Fruit fly (Drosophila melanogaster) whole organism, embryonic: ENCODE data around the gene CG1738.

ENCODE experiments used
- B-H2 ChIP-seq: fragments of 200-800 bp; sonication (Bioruptor generic); optimal IDR thresholded peaks from 2 replicates; lab custom pipeline; 2018; ENCODE audit warnings: missing biosample characterization, mild to moderate bottlenecking, missing genetic modification characterization
- CG11695 ChIP-seq: fragments of 200-800 bp; sonication (Bioruptor generic); IDR thresholded peaks from 3 replicates; pipeline ENCODE4 v1.3.6; 2022; ENCODE audit warnings: missing biosample characterization, missing genetic modification characterization
- CG12659 ChIP-seq: fragments of 200-800 bp; sonication (Bioruptor generic); optimal IDR thresholded peaks from 3 replicates; lab custom pipeline; 2017; ENCODE audit warnings: mild to moderate bottlenecking, missing biosample characterization, missing genetic modification reagents, missing genetic modification characterization
- CG13123 ChIP-seq: fragments of 200-800 bp; sonication (Bioruptor generic); optimal IDR thresholded peaks from 2 replicates; lab custom pipeline; 2016; ENCODE audit warnings: missing biosample characterization, missing genetic modification characterization
- CG13287 ChIP-seq: fragments of 200-800 bp; sonication (Bioruptor generic); IDR thresholded peaks from 2 replicates; pipeline ENCODE4 v1.3.6; 2022; ENCODE audit warnings: missing biosample characterization, missing genetic modification characterization; ENCODE audit not compliant: partially characterized antibody
- CG13775 ChIP-seq: fragments of 200-800 bp; sonication (Bioruptor generic); optimal IDR thresholded peaks from 3 replicates; lab custom pipeline; 2017; ENCODE audit warnings: missing biosample characterization, mild to moderate bottlenecking, missing genetic modification characterization
- CG14050 ChIP-seq: fragments of 200-800 bp; sonication (Bioruptor generic); IDR thresholded peaks from 3 replicates; pipeline ENCODE4 v1.3.6; 2022; ENCODE audit warnings: missing biosample characterization, missing genetic modification characterization
- CG15011 ChIP-seq: fragments of 200-800 bp; sonication (Bioruptor generic); optimal IDR thresholded peaks from 3 replicates; lab custom pipeline; 2018; ENCODE audit warnings: missing biosample characterization, mild to moderate bottlenecking, missing genetic modification characterization
- CG15269 ChIP-seq: fragments of 200-800 bp; sonication (Bioruptor generic); optimal IDR thresholded peaks from 2 replicates; lab custom pipeline; 2018; ENCODE audit warnings: missing biosample characterization, mild to moderate bottlenecking, missing genetic modification characterization, moderate library complexity
- CG15479 ChIP-seq: fragments of 200-800 bp; sonication (Bioruptor generic); optimal IDR thresholded peaks from 3 replicates; lab custom pipeline; 2019; ENCODE audit warnings: missing biosample characterization, mild to moderate bottlenecking, missing genetic modification characterization, moderate library complexity
- CG15696 ChIP-seq: fragments of 200-800 bp; sonication (Bioruptor generic); optimal IDR thresholded peaks from 2 replicates; lab custom pipeline; 2019; ENCODE audit warnings: missing biosample characterization, mild to moderate bottlenecking, missing genetic modification characterization, moderate library complexity
- CG17385 ChIP-seq: fragments of 200-800 bp; sonication (Bioruptor generic); optimal IDR thresholded peaks from 3 replicates; lab custom pipeline; 2018; ENCODE audit warnings: missing biosample characterization, mild to moderate bottlenecking, missing genetic modification characterization
- CG2129 ChIP-seq: fragments of 200-800 bp; sonication (Bioruptor generic); IDR thresholded peaks from 2 replicates; pipeline ENCODE4 v1.3.6; 2022; ENCODE audit warnings: missing biosample characterization, missing genetic modification characterization; ENCODE audit not compliant: partially characterized antibody
- CG34224 ChIP-seq: fragments of 200-800 bp; sonication (Bioruptor generic); IDR thresholded peaks from 3 replicates; pipeline ENCODE4 v1.3.6; 2022; ENCODE audit warnings: missing biosample characterization, missing genetic modification characterization; ENCODE audit not compliant: partially characterized antibody
- CG4424 ChIP-seq: fragments of 200-800 bp; sonication (Bioruptor generic); optimal IDR thresholded peaks from 3 replicates; lab custom pipeline; 2016; ENCODE audit warnings: missing biosample characterization, missing genetic modification characterization
- CG4707 ChIP-seq: fragments of 200-800 bp; sonication (Bioruptor generic); optimal IDR thresholded peaks from 2 replicates; lab custom pipeline; 2018; ENCODE audit warnings: missing biosample characterization, mild to moderate bottlenecking, missing genetic modification characterization, moderate library complexity
- CG5245 ChIP-seq: fragments of 200-800 bp; sonication (Bioruptor generic); optimal IDR thresholded peaks from 3 replicates; lab custom pipeline; 2016; ENCODE audit warnings: missing biosample characterization, missing genetic modification characterization
- CG6791 ChIP-seq: fragments of 200-800 bp; sonication (Bioruptor generic); IDR thresholded peaks from 3 replicates; pipeline ENCODE4 v1.3.6; 2022; ENCODE audit warnings: missing biosample characterization, missing genetic modification characterization; ENCODE audit not compliant: partially characterized antibody
- CG7556 ChIP-seq: fragments of 200-800 bp; sonication (Bioruptor generic); optimal IDR thresholded peaks from 2 replicates; lab custom pipeline; 2017; ENCODE audit warnings: missing biosample characterization, mild to moderate bottlenecking, missing genetic modification characterization
- CG7745 ChIP-seq: fragments of 200-800 bp; sonication (Bioruptor generic); optimal IDR thresholded peaks from 2 replicates; lab custom pipeline; 2018; ENCODE audit warnings: missing biosample characterization, mild to moderate bottlenecking, missing genetic modification characterization, moderate library complexity
- CG7928 ChIP-seq: fragments of 200-800 bp; sonication (Bioruptor generic); optimal IDR thresholded peaks from 2 replicates; lab custom pipeline; 2017; ENCODE audit warnings: missing biosample characterization, mild to moderate bottlenecking, missing genetic modification characterization
- Gsc ChIP-seq: fragments of 200-800 bp; sonication (Bioruptor generic); IDR thresholded peaks from 2 replicates; pipeline ENCODE4 v1.3.6; 2022; ENCODE audit warnings: missing biosample characterization, missing genetic modification characterization
- Hey ChIP-seq: fragments of 200-800 bp; sonication (Bioruptor generic); optimal IDR thresholded peaks from 3 replicates; lab custom pipeline; 2018; ENCODE audit warnings: missing biosample characterization, mild to moderate bottlenecking, missing genetic modification characterization
- HmgZ ChIP-seq: fragments of 200-800 bp; sonication (Bioruptor generic); optimal IDR thresholded peaks from 2 replicates; lab custom pipeline; 2018; ENCODE audit warnings: missing biosample characterization, mild to moderate bottlenecking, missing genetic modification characterization
- Mad ChIP-seq: fragments of 200-800 bp; sonication (Bioruptor generic); optimal IDR thresholded peaks from 2 replicates; lab custom pipeline; 2016; ENCODE audit warnings: missing biosample characterization, missing genetic modification characterization
- NK7.1 ChIP-seq: fragments of 200-800 bp; sonication (Bioruptor generic); optimal IDR thresholded peaks from 3 replicates; lab custom pipeline; 2016; ENCODE audit warnings: missing biosample characterization, missing genetic modification characterization
- Neu2 ChIP-seq: fragments of 200-800 bp; sonication (Bioruptor generic); optimal IDR thresholded peaks from 3 replicates; lab custom pipeline; 2016; ENCODE audit warnings: missing biosample characterization, missing genetic modification characterization, borderline replicate concordance
- Nf-YA ChIP-seq: fragments of 200-800 bp; sonication (Bioruptor generic); IDR thresholded peaks from 2 replicates; pipeline ENCODE4 v1.3.6; 2022; ENCODE audit warnings: missing biosample characterization, missing genetic modification characterization
- Oli ChIP-seq: fragments of 200-800 bp; sonication (Bioruptor generic); optimal IDR thresholded peaks from 2 replicates; lab custom pipeline; 2018; ENCODE audit warnings: missing biosample characterization, mild to moderate bottlenecking, missing genetic modification characterization, moderate library complexity
- Six4 ChIP-seq: fragments of 200-800 bp; sonication (Bioruptor generic); optimal IDR thresholded peaks from 2 replicates; lab custom pipeline; 2016; ENCODE audit warnings: missing biosample characterization, missing genetic modification characterization
- ab ChIP-seq: fragments of 200-800 bp; sonication (Bioruptor generic); optimal IDR thresholded peaks from 2 replicates; lab custom pipeline; 2016; ENCODE audit warnings: missing biosample characterization, missing genetic modification characterization
- abd-A ChIP-seq: fragments of 200-800 bp; sonication (Bioruptor generic); optimal IDR thresholded peaks from 3 replicates; lab custom pipeline; 2019; ENCODE audit warnings: missing biosample characterization, mild to moderate bottlenecking, missing genetic modification characterization, moderate library complexity
- aop ChIP-seq: fragments of 200-800 bp; sonication (Bioruptor generic); IDR thresholded peaks from 2 replicates; pipeline ENCODE4 v1.3.6; 2022; ENCODE audit warnings: missing biosample characterization, missing genetic modification characterization
- ara ChIP-seq: fragments of 200-800 bp; sonication (Bioruptor generic); IDR thresholded peaks from 2 replicates; pipeline ENCODE4 v1.3.6; 2022; ENCODE audit warnings: missing biosample characterization, missing genetic modification characterization
- bowl ChIP-seq: fragments of 200-800 bp; sonication (Bioruptor generic); IDR thresholded peaks from 2 replicates; pipeline ENCODE4 v1.3.6; 2022; ENCODE audit warnings: missing biosample characterization, missing genetic modification characterization
- disco-r ChIP-seq: fragments of 200-800 bp; sonication (Bioruptor generic); optimal IDR thresholded peaks from 2 replicates; lab custom pipeline; 2016; ENCODE audit warnings: missing biosample characterization, missing genetic modification characterization
- dmrt99B ChIP-seq: fragments of 200-800 bp; sonication (Bioruptor generic); optimal IDR thresholded peaks from 2 replicates; lab custom pipeline; 2018; ENCODE audit warnings: missing biosample characterization, mild to moderate bottlenecking, missing genetic modification characterization, moderate library complexity
- eve ChIP-seq, 2 experiments: fragments of >200 bp; optimal IDR thresholded peaks; 2 replicates each; lab custom pipeline; 2017; ENCODE audit warnings: missing biosample characterization in 2 of 2, missing genetic modification characterization in 2 of 2
- fd102C ChIP-seq: fragments of 200-800 bp; sonication (Bioruptor generic); optimal IDR thresholded peaks from 2 replicates; lab custom pipeline; 2018; ENCODE audit warnings: missing biosample characterization, mild to moderate bottlenecking, missing genetic modification characterization, moderate library complexity
- fd3F ChIP-seq: fragments of 200-800 bp; sonication (Bioruptor generic); optimal IDR thresholded peaks from 2 replicates; lab custom pipeline; 2018; ENCODE audit warnings: missing biosample characterization, mild to moderate bottlenecking, missing genetic modification characterization, moderate library complexity
- grn ChIP-seq: fragments of 200-800 bp; sonication (Bioruptor generic); optimal IDR thresholded peaks from 3 replicates; lab custom pipeline; 2017; ENCODE audit warnings: missing biosample characterization, missing genetic modification characterization
- hbn ChIP-seq: fragments of 200-800 bp; sonication (Bioruptor generic); IDR thresholded peaks from 2 replicates; pipeline ENCODE4 v1.3.6; 2022; ENCODE audit warnings: missing biosample characterization, missing genetic modification characterization; ENCODE audit not compliant: partially characterized antibody
- jigr1 ChIP-seq: fragments of 200-800 bp; sonication (Bioruptor generic); IDR thresholded peaks from 3 replicates; pipeline ENCODE4 v1.3.6; 2022; ENCODE audit warnings: missing biosample characterization, missing genetic modification characterization
- lola ChIP-seq, 3 experiments: fragments of >200 bp in 2 of 3; fragments of 200-800 bp in 1 of 3; sonication (Bioruptor generic) in 1 of 3; optimal IDR thresholded peaks; 2 replicates each; lab custom pipeline; 2017 to 2019; ENCODE audit warnings: missing biosample characterization in 3 of 3, missing genetic modification characterization in 3 of 3, mild to moderate bottlenecking in 1 of 3, moderate library complexity in 1 of 3
- sens ChIP-seq: fragments of 200-800 bp; sonication (Bioruptor generic); peaks from one replicate; lab custom pipeline; 2016; ENCODE audit warnings: missing biosample characterization, missing genetic modification characterization
- sr ChIP-seq: fragments of 200-800 bp; sonication (Bioruptor generic); IDR thresholded peaks from 3 replicates; pipeline ENCODE4 v1.3.6; 2022; ENCODE audit warnings: missing biosample characterization, missing genetic modification characterization
- trh ChIP-seq: fragments of 200-800 bp; sonication (Bioruptor generic); optimal IDR thresholded peaks from 2 replicates; lab custom pipeline; 2016; ENCODE audit warnings: missing biosample characterization, missing genetic modification characterization
- unc-4 ChIP-seq: fragments of 200-800 bp; sonication (Bioruptor generic); IDR thresholded peaks from 2 replicates; pipeline ENCODE4 v1.3.6; 2022; ENCODE audit warnings: missing biosample characterization, missing genetic modification characterization; ENCODE audit not compliant: partially characterized antibody
- yki ChIP-seq: fragments of >200 bp; optimal IDR thresholded peaks from 3 replicates; lab custom pipeline; 2018

The CG1738 gene

DNA sequence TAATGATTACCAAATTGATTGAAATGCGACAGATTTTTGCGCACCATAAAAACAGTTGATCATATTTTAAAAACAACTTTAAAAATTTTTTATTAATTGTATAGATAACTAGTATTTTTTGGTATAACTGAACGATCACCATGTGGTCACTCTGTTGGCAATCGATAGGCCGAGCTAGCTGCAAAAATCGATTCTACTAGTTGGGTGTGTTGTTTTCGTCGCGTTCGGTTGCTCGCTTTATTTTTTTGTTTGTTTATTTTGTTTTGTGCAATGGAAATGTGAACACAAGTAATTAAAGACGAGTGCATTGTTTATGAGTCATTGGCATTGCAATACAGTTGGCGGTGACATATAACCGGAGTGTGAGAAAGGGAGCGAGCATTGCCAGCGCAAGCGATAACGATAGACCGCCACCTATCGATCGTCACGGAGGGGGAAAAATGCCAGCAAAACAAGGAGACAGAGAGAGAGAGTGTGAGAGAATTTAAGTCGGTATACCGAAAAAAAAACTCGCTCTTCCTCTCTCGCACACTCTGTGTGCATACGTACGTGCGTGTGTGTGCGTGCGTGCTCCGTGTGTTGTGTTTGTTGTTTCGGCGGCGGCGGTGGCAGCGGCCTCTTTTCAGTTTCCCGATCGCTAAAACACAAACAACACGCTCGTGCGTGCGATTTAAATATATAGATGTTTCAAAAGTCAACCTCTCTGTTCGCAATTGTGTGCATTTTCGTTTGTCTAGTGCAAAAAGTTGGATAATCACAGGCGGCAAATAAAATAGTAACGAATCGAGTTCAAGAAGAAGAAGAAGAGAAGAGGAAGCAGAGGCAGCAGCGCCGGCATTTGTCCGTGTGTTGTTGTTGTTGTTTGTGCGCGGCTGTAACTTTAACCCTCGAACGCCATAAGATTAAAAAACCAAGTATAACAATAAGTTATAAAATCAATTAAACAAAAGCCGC lies 40.9 kb downstream of the CG1738 start (continued):
- TF ChIP-seq abd-A (tag; lab: Kevin White, UChicago) (no peak), Neu2 (GFP tag; lab: Kevin White, UChicago) (no peak), CG4707 (GFP tag; lab: Kevin White, UChicago) (no peak), CG13775 (GFP tag; lab: Kevin White, UChicago) (no peak), Nf-YA (no peak), CG13287 (GFP tag; lab: Robert Waterston, UW) (peak; percentile 76), CG17385 (GFP tag; lab: Kevin White, UChicago) (peak; percentile 96), Oli (tag; lab: Kevin White, UChicago) (no peak), ab (GFP tag; lab: Kevin White, UChicago) (no peak), dmrt99B (tag; lab: Kevin White, UChicago) (no peak), Hey (tag; lab: Kevin White, UChicago) (no peak), fd102C (GFP tag; lab: Kevin White, UChicago) (no peak), grn (GFP tag; lab: Kevin White, UChicago) (no peak), CG2129 (no peak), CG5245 (GFP tag; lab: Kevin White, UChicago) (no peak), CG15479 (GFP tag; lab: Kevin White, UChicago) (peak; percentile 13), CG11695 (GFP tag; lab: Robert Waterston, UW) (no peak), Six4 (GFP tag; lab: Kevin White, UChicago) (no peak), HmgZ (no peak), CG13123 (no peak), Gsc (GFP tag; lab: Robert Waterston, UW) (no peak), sens (peak; percentile 54), ara (GFP tag; lab: Robert Waterston, UW) (no peak), sr (GFP tag; lab: Robert Waterston, UW) (no peak), hbn (GFP tag; lab: Robert Waterston, UW) (0 out of 2 replicates have a peak, but pooled peaks have one; percentile 52), CG15011 (GFP tag; lab: Kevin White, UChicago) (no peak), disco-r (GFP tag; lab: Kevin White, UChicago) (no peak), NK7.1 (GFP tag; lab: Kevin White, UChicago) (no peak), trh (GFP tag; lab: Kevin White, UChicago) (no peak), unc-4 (GFP tag; lab: Robert Waterston, UW) (peak; percentile 62), CG7928 (GFP tag; lab: Kevin White, UChicago) (no peak), aop (no peak), fd3F (GFP tag; lab: Kevin White, UChicago) (no peak), CG34224 (GFP tag; lab: Robert Waterston, UW) (peak; percentile 78; the same call in 2 of the 3 replicates), CG7745 (tag; lab: Kevin White, UChicago) (no peak), B-H2 (GFP tag; lab: Kevin White, UChicago) (no peak), lola (GFP tag; optimal IDR thresholded peaks at IDR 0.05; lab: Kevin White, UChicago) (no peak), CG15696 (tag; lab: Kevin White, UChicago) (no peak), bowl (GFP tag; lab: Robert Waterston, UW) (no peak), CG7556 (GFP tag; lab: Kevin White, UChicago) (no peak), CG14050 (GFP tag; lab: Robert Waterston, UW) (no peak), CG4424 (GFP tag; lab: Kevin White, UChicago) (no peak), eve (GFP tag; optimal IDR thresholded peaks at IDR 0.05; lab: Kevin White, UChicago) (no peak), CG6791 (GFP tag; lab: Robert Waterston, UW) (peak; percentile 70), yki (lab: Kevin White, UChicago) (peak; percentile 76), Mad (GFP tag; lab: Kevin White, UChicago) (no peak), CG12659 (GFP tag; lab: Kevin White, UChicago) (peak; percentile 63), jigr1 (no peak), CG15269 (tag; lab: Kevin White, UChicago) (no peak)
